Worm (Caenorhabditis elegans) whole organism, midembryonic: Measurements from ENCODE around the gene clc-19.

Experiments
- cog-1 ChIP-seq: sonication (generic microtip); optimal IDR thresholded peaks from 2 replicates; lab custom pipeline; 2016; ENCODE audit warnings: missing genetic modification characterization, missing compliant biosample characterization
- flt-1 ChIP-seq: fragments of 200-800 bp; sonication (Bioruptor generic); IDR thresholded peaks from 2 replicates; pipeline ENCODE4 v1.3.6; 2022; ENCODE audit warnings: missing genetic modification characterization, missing compliant biosample characterization
- klf-2 ChIP-seq: fragments of 200-800 bp; sonication (Bioruptor generic); conservative IDR thresholded peaks from 2 replicates; pipeline ENCODE4 v1.3.6; 2022; ENCODE audit warnings: missing genetic modification reagents, missing genetic modification characterization, missing compliant biosample characterization
- med-1 ChIP-seq: sonication (generic microtip); optimal IDR thresholded peaks from 2 replicates; lab custom pipeline; 2017; ENCODE audit warnings: missing genetic modification characterization, mild to moderate bottlenecking, missing compliant biosample characterization, antibody characterized with exemption, missing genetic modification reagents; ENCODE audit not compliant: insufficient read depth
- ref-1 ChIP-seq: fragments of 200-800 bp; sonication (Bioruptor generic); conservative IDR thresholded peaks from 2 replicates; pipeline ENCODE4 v1.3.6; 2022; ENCODE audit warnings: missing genetic modification reagents, missing genetic modification characterization, missing compliant biosample characterization
- ztf-23 ChIP-seq: fragments of 200-800 bp; sonication (Bioruptor generic); IDR thresholded peaks from 2 replicates; pipeline ENCODE4 v1.3.6; 2022; ENCODE audit warnings: missing genetic modification reagents, missing genetic modification characterization, missing compliant biosample characterization
- ztf-29 ChIP-seq: fragments of 200-800 bp; sonication (Bioruptor generic); IDR thresholded peaks from 2 replicates; pipeline ENCODE4 v1.3.6; 2022; ENCODE audit warnings: missing genetic modification reagents, missing genetic modification characterization, missing compliant biosample characterization

ce11 chrIII:842630-843029 lies 30.7 kb downstream of the clc-19 start, which contains the start of gene far-8:
- TF ChIP-seq flt-1 (GFP tag; lab: Robert Waterston, UW), result no peak
- TF ChIP-seq ztf-29 (GFP tag; lab: Robert Waterston, UW), result no peak
- no peak for TF ChIP-seq klf-2 (GFP tag; lab: Robert Waterston, UW)
- TF ChIP-seq ztf-23, result no peak
- no peak for TF ChIP-seq cog-1 (tag; lab: Kevin White, UChicago)
- no peak for TF ChIP-seq med-1
- TF ChIP-seq ref-1, result no peak
